Worm (Caenorhabditis elegans): Measurements from ENCODE around the gene C14C10.10.

C14C10.10 gene

DNA sequence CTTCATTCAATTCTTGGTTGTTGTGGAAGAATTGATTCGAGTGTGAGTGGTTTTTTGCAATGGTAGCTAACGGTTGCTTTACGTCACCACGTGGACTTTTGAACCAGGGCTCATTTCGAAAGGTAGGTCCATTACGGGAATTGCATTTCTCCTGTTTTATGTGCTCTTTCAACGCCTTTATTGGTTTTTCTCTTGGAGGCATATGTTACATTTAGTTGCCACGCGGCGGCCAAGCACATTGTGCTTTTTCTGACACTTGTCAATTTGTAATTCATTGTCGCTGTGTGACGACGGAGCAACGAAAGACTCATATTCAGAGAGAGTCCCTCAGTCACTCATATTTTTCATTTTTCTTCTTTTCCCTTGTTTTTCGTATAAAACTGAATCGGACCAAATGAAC lies 14.2 kb downstream of the C14C10.10 start:
- TF ChIP-seq jun-1 (tag; optimal IDR thresholded peaks at IDR 0.05) (no peak), elt-3 (tag; optimal IDR thresholded peaks at IDR 0.05) (no peak), aly-2 (tag; optimal IDR thresholded peaks at IDR 0.05) (no peak), ceh-28 (tag; optimal IDR thresholded peaks at IDR 0.05) (no peak), R02D3.7 (tag; optimal IDR thresholded peaks at IDR 0.05) (no peak), nhr-237 (tag; optimal IDR thresholded peaks at IDR 0.05) (no peak), ama-1 (optimal IDR thresholded peaks at IDR 0.05) (no peak), lin-15B (tag; optimal IDR thresholded peaks at IDR 0.05) (no peak), nhr-12 (tag; optimal IDR thresholded peaks at IDR 0.05) (no peak), nhr-43 (tag; optimal IDR thresholded peaks at IDR 0.05; ENCODE audit: poor library complexity, severe bottlenecking) (no peak), pqm-1 (tag; optimal IDR thresholded peaks at IDR 0.05) (no peak), unc-62 (GFP tag; optimal IDR thresholded peaks at IDR 0.05) (no peak), ceh-16 (tag; optimal IDR thresholded peaks at IDR 0.05) (no peak), elt-2 (tag; optimal IDR thresholded peaks at IDR 0.05) (no peak), ztf-11 (tag; optimal IDR thresholded peaks at IDR 0.05) (no peak), zag-1 (tag; optimal IDR thresholded peaks at IDR 0.05) (no peak), daf-12 (tag; optimal IDR thresholded peaks at IDR 0.05) (no peak), nhr-28 (tag; optimal IDR thresholded peaks at IDR 0.05) (no peak)

DNA sequence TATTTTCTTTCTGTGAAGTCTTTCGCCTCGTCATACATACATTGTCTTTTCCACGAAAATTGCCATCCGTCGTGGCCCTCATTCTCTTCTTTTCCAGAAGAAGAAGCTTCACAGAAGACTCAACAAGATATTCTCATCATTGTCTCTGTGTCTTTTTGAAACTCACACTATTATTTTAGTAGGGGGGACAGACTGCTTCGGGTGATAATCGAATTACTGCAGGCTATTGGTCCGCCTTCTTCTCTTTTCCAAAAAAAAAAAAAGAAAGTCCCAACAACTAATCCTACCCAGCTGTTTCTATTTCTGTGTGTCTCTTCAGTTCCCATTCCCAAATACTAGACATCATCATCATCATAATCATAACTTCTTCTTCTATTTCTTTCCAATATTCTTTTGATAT lies 15.5 kb downstream of the C14C10.10 start:
- TF ChIP-seq unc-39 (tag; optimal IDR thresholded peaks at IDR 0.05) (no peak), nhr-67 (tag; optimal IDR thresholded peaks at IDR 0.05) (no peak), ztf-4 (tag; optimal IDR thresholded peaks at IDR 0.05) (no peak), ceh-82 (tag; optimal IDR thresholded peaks at IDR 0.05) (no peak), egl-5 (tag; optimal IDR thresholded peaks at IDR 0.05) (peak; percentile 23), fkh-10 (GFP tag; optimal IDR thresholded peaks at IDR 0.05) (no peak), nhr-23 (tag; optimal IDR thresholded peaks at IDR 0.05) (no peak), nhr-12 (tag; optimal IDR thresholded peaks at IDR 0.05) (no peak)

DNA sequence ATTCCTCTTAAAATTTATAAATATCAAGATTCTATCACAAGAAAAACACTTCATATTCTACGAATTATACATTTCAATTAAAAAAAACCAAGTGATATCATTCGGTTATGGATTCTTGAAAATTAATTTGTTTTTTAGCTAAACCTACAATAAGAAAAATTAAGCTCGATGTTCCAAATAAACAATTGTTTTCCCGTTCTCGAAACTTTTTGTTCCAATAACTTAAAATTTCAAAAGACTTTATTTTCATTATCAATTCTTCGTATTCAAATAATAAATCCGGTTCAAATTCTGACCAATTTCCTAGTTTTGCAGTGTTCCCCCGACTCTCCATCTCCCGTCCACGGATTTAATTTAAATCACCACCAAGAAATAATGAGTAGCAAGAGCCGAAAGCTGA lies 19.6 kb downstream of the C14C10.10 start, which contains the start of gene E02A10.3:
TSS of gene E02A10.3 (plus strand) at position 301 of the 400 bp plus-strand sequence.
- TF ChIP-seq sea-2 (GFP tag; optimal IDR thresholded peaks at IDR 0.05) (no peak), tbx-2 (tag; optimal IDR thresholded peaks at IDR 0.05) (no peak), nhr-43 (tag; optimal IDR thresholded peaks at IDR 0.05; ENCODE audit: poor library complexity, severe bottlenecking) (no peak), ZK546.5 (tag; optimal IDR thresholded peaks at IDR 0.05) (no peak), ama-1 (optimal IDR thresholded peaks at IDR 0.05) (no peak), nhr-67 (tag; optimal IDR thresholded peaks at IDR 0.05) (no peak), elt-2 (tag; optimal IDR thresholded peaks at IDR 0.05) (no peak), elt-3 (tag; optimal IDR thresholded peaks at IDR 0.05) (no peak), fkh-10 (GFP tag; optimal IDR thresholded peaks at IDR 0.05) (no peak), nhr-12 (tag; optimal IDR thresholded peaks at IDR 0.05) (no peak), nhr-76 (tag; optimal IDR thresholded peaks at IDR 0.05) (no peak), unc-62 (GFP tag; optimal IDR thresholded peaks at IDR 0.05) (no peak), zag-1 (tag; optimal IDR thresholded peaks at IDR 0.05) (no peak), nhr-23 (tag; optimal IDR thresholded peaks at IDR 0.05) (no peak), elt-1 (tag; optimal IDR thresholded peaks at IDR 0.05) (no peak), unc-39 (tag; optimal IDR thresholded peaks at IDR 0.05) (no peak), ztf-11 (tag; optimal IDR thresholded peaks at IDR 0.05) (no peak), snpc-4 (tag; optimal IDR thresholded peaks at IDR 0.05) (no peak), nhr-25 (tag; optimal IDR thresholded peaks at IDR 0.05) (no peak), ceh-9 (tag; optimal IDR thresholded peaks at IDR 0.05) (no peak)

DNA sequence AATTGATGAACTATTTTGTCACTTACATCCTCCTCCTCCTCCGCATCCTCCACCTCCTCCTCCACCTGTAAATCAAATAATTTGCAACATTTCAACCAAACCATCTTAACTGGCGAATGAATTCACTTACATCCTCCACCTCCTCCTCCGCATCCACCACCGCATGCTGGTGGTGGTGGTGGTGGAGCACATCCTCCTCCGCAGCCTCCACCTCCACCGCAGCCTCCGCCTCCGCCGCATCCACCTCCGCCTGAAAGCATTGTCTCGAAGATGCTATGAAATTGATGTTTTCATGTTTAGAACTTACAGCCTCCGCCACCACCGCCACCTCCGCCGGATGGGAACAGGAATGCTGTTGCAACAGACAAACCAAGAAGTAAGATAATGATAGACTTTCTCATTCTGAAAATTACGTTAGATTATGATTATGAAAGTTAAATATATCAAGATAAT lies 22.4 kb downstream of the C14C10.10 start, which contains the start of gene grl-23:
TSS of gene grl-23 (minus strand) at position 403 of the 453 bp plus-strand sequence.
- no peak for TF ChIP-seq fkh-10 (GFP tag; optimal IDR thresholded peaks at IDR 0.05)
- no peak for TF ChIP-seq elt-3 (tag; optimal IDR thresholded peaks at IDR 0.05)
- no peak for TF ChIP-seq ztf-4 (tag; optimal IDR thresholded peaks at IDR 0.05)
- TF ChIP-seq ztf-11 (tag; optimal IDR thresholded peaks at IDR 0.05): no peak
- no peak for TF ChIP-seq lsy-12 (tag; optimal IDR thresholded peaks at IDR 0.05)
- TF ChIP-seq nhr-12 (tag; optimal IDR thresholded peaks at IDR 0.05): no peak

DNA sequence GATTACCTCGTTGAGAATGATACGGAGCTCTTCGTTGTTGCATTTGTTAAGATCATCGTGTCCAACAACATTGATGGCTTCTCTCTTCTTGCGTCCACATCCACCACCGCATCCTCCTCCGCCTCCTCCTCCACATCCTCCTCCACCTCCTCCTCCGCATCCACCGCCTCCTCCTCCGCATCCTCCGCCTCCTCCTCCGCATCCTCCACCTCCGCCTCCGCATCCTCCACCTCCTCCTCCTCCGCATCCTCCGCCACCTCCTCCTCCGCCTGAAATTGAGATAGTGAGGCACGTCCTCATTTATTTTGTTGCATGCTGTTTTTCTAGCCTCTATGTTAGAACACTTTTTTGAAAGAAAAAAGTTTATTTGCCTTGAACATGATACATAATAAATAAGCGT lies 23.1 kb downstream of the C14C10.10 start:
- TF ChIP-seq elt-3 (tag; optimal IDR thresholded peaks at IDR 0.05) (no peak), daf-12 (tag; optimal IDR thresholded peaks at IDR 0.05) (no peak), nhr-23 (tag; optimal IDR thresholded peaks at IDR 0.05) (no peak), unc-39 (tag; optimal IDR thresholded peaks at IDR 0.05) (no peak), nhr-237 (tag; optimal IDR thresholded peaks at IDR 0.05) (no peak)

Data from whole organism, L3 larva.